Worm (Caenorhabditis elegans): Measurements from ENCODE around the gene ant-1.1.
A peak's percentile ranks its signal among the peaks of the same experiment; 100 is the strongest.

The ant-1.1 gene

ce11 chrIII:13436843-13437242 lies 26.1 kb upstream of the ant-1.1 start, which contains the start of gene F45G2.9:
TSS of gene F45G2.9 (minus strand) at chrIII:13436943.
- no peak for TF ChIP-seq blmp-1 (tag; optimal IDR thresholded peaks at IDR 0.05)
- no peak for TF ChIP-seq elt-3 (tag; optimal IDR thresholded peaks at IDR 0.05)
- TF ChIP-seq M03D4.4 (tag; optimal IDR thresholded peaks at IDR 0.05): no peak
- no peak for TF ChIP-seq mls-2 (tag; optimal IDR thresholded peaks at IDR 0.05)
- no peak for TF ChIP-seq bed-3 (GFP tag; optimal IDR thresholded peaks at IDR 0.05)
- no peak for TF ChIP-seq unc-120 (tag; optimal IDR thresholded peaks at IDR 0.05; ENCODE audit: poor library complexity, severe bottlenecking)
- no peak for TF ChIP-seq ham-2 (GFP tag; optimal IDR thresholded peaks at IDR 0.05)
- TF ChIP-seq elt-1 (tag; optimal IDR thresholded peaks at IDR 0.05; ENCODE audit: borderline replicate concordance, insufficient read depth): no peak
- TF ChIP-seq nhr-28 (tag; optimal IDR thresholded peaks at IDR 0.05): no peak
- no peak for TF ChIP-seq ces-1 (GFP tag; optimal IDR thresholded peaks at IDR 0.05)
- no peak for TF ChIP-seq nhr-12 (tag; optimal IDR thresholded peaks at IDR 0.05)
- no peak for TF ChIP-seq lin-32 (GFP tag; optimal IDR thresholded peaks at IDR 0.05)
- TF ChIP-seq snpc-4 (tag; optimal IDR thresholded peaks at IDR 0.05): no peak
- no peak for TF ChIP-seq mep-1 (tag; optimal IDR thresholded peaks at IDR 0.05)
- TF ChIP-seq sptf-1 (tag; optimal IDR thresholded peaks at IDR 0.05): no peak
- no peak for TF ChIP-seq nhr-237 (tag; optimal IDR thresholded peaks at IDR 0.05)
- no peak for TF ChIP-seq hlh-1 (tag; optimal IDR thresholded peaks at IDR 0.05)

ce11 chrIII:13439415-13439814 lies 23.5 kb upstream of the ant-1.1 start, which contains the start of gene ciao-2B:
TSS of gene ciao-2B (minus strand) at chrIII:13439544.
- TF ChIP-seq nhr-2 (tag; optimal IDR thresholded peaks at IDR 0.05) (no peak), mls-2 (tag; optimal IDR thresholded peaks at IDR 0.05) (no peak), nhr-237 (tag; optimal IDR thresholded peaks at IDR 0.05) (no peak), ztf-11 (tag; optimal IDR thresholded peaks at IDR 0.05) (no peak), lin-32 (GFP tag; optimal IDR thresholded peaks at IDR 0.05) (no peak), ceh-43 (GFP tag; optimal IDR thresholded peaks at IDR 0.05) (no peak), bed-3 (GFP tag; optimal IDR thresholded peaks at IDR 0.05) (no peak), hlh-1 (tag; optimal IDR thresholded peaks at IDR 0.05) (no peak), nhr-12 (tag; optimal IDR thresholded peaks at IDR 0.05) (no peak), unc-62 (GFP tag; optimal IDR thresholded peaks at IDR 0.05) (no peak), unc-39 (tag; optimal IDR thresholded peaks at IDR 0.05) (no peak), pha-4 (tag; optimal IDR thresholded peaks at IDR 0.05) (no peak), elt-3 (tag; optimal IDR thresholded peaks at IDR 0.05) (no peak), elt-1 (tag; optimal IDR thresholded peaks at IDR 0.05; ENCODE audit: borderline replicate concordance, insufficient read depth) (no peak), blmp-1 (tag; optimal IDR thresholded peaks at IDR 0.05) (no peak), M03D4.4 (tag; optimal IDR thresholded peaks at IDR 0.05) (no peak)

DNA sequence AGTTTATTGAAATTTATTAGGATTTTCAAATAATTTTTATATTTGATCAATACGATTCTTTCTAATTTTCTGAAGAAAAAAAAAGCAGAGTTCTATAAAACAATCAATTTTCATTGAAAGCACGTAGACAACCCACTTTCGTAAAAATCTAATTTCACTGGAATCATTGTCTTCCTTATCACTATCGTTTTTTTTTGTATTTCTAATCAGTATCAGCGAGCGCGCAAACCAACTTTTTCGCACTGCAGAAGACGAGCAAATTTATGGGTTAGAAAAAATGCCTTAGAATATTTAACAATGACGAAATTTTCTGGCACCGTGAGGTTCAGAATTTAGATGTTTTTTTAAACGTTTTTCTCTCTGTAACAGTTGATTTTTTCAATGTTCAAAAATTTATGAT lies 10.1 kb upstream of the ant-1.1 start:
- TF ChIP-seq elt-1 (tag; optimal IDR thresholded peaks at IDR 0.05; ENCODE audit: borderline replicate concordance, insufficient read depth): no peak
- TF ChIP-seq ceh-83 (GFP tag; optimal IDR thresholded peaks at IDR 0.05): no peak
- no peak for TF ChIP-seq ceh-39 (tag; optimal IDR thresholded peaks at IDR 0.05)
- TF ChIP-seq tbx-8 (GFP tag; optimal IDR thresholded peaks at IDR 0.05): no peak
- no peak for TF ChIP-seq zip-8 (tag; optimal IDR thresholded peaks at IDR 0.05)
- no peak for TF ChIP-seq unc-120 (tag; optimal IDR thresholded peaks at IDR 0.05; ENCODE audit: poor library complexity, severe bottlenecking)
- TF ChIP-seq mls-2 (tag; optimal IDR thresholded peaks at IDR 0.05): no peak
- TF ChIP-seq drap-1 (GFP tag; optimal IDR thresholded peaks at IDR 0.05): no peak
- TF ChIP-seq pha-4 (tag; optimal IDR thresholded peaks at IDR 0.05): no peak
- no peak for TF ChIP-seq nhr-76 (tag; optimal IDR thresholded peaks at IDR 0.05)

ce11 chrIII:13455207-13455606 lies 7.8 kb upstream of the ant-1.1 start, which contains the start of gene cua-1:
TSS of gene cua-1 (minus strand) at chrIII:13455307.
- TF ChIP-seq unc-120 (tag; optimal IDR thresholded peaks at IDR 0.05; ENCODE audit: poor library complexity, severe bottlenecking): no peak
- TF ChIP-seq ceh-39 (tag; optimal IDR thresholded peaks at IDR 0.05): no peak
- TF ChIP-seq tbx-8 (GFP tag; optimal IDR thresholded peaks at IDR 0.05): no peak
- no peak for TF ChIP-seq ceh-83 (GFP tag; optimal IDR thresholded peaks at IDR 0.05)
- TF ChIP-seq hlh-1 (tag; optimal IDR thresholded peaks at IDR 0.05): no peak

DNA sequence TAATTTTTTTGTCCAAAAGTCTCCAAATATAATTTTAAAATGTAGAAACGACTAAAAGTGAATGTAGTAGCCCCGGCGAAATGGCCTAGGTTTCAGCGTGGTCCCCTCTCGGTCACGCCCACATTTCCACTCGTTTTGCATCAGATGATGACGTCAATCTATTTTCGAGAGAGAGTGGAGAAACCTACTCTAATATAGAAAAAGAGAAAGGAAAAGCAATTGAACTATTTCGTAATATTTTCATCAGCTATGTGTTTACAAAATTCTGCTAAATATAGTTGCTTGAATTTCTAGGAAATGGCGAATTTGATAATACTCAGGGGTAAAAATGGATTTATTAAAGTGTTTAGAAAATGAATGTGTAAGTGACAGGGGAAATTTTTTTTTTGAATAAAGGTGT lies 7.1 kb upstream of the ant-1.1 start:
- TF ChIP-seq nhr-76 (tag; optimal IDR thresholded peaks at IDR 0.05) (no peak), snpc-4 (tag; optimal IDR thresholded peaks at IDR 0.05) (no peak), ces-1 (GFP tag; optimal IDR thresholded peaks at IDR 0.05) (peak; percentile 26), mep-1 (tag; optimal IDR thresholded peaks at IDR 0.05) (no peak), unc-120 (tag; optimal IDR thresholded peaks at IDR 0.05; ENCODE audit: poor library complexity, severe bottlenecking) (no peak)
